Worm (Caenorhabditis elegans): ENCODE data around the gene F09G8.7.

ce11 chrIII:8289181-8289580 lies 21.0 kb upstream of the F09G8.7 start:
- TF ChIP-seq blmp-1 (tag; optimal IDR thresholded peaks at IDR 0.05) (no peak), unc-62 (GFP tag; optimal IDR thresholded peaks at IDR 0.05) (no peak), lin-13 (tag; optimal IDR thresholded peaks at IDR 0.05) (no peak), pha-4 (tag; optimal IDR thresholded peaks at IDR 0.05) (no peak), ztf-11 (tag; optimal IDR thresholded peaks at IDR 0.05) (no peak), mab-5 (tag; optimal IDR thresholded peaks at IDR 0.05) (no peak), snpc-4 (tag; optimal IDR thresholded peaks at IDR 0.05) (no peak), mep-1 (tag; optimal IDR thresholded peaks at IDR 0.05) (no peak), nhr-76 (tag; optimal IDR thresholded peaks at IDR 0.05) (no peak), M03D4.4 (tag; optimal IDR thresholded peaks at IDR 0.05) (no peak), nhr-12 (tag; optimal IDR thresholded peaks at IDR 0.05) (no peak), lsy-2 (tag; optimal IDR thresholded peaks at IDR 0.05) (no peak), nhr-237 (tag; optimal IDR thresholded peaks at IDR 0.05) (no peak)

All from whole organism, mixed stage, embryonic.